Worm (Caenorhabditis elegans): ENCODE results near the gene F32D8.8.

F32D8.8 gene

ce11 chrV:10902682-10903081 is at the start of gene F32D8.8:
Gene F32D8.8 (minus strand): TSS chrV:10902782.
- TF ChIP-seq lsy-2 (tag; optimal IDR thresholded peaks at IDR 0.05) (no peak), nhr-76 (tag; optimal IDR thresholded peaks at IDR 0.05) (no peak), fkh-4 (tag; optimal IDR thresholded peaks at IDR 0.05; ENCODE audit: borderline replicate concordance) (no peak), zip-4 (GFP tag; optimal IDR thresholded peaks at IDR 0.05) (no peak), sox-4 (tag; optimal IDR thresholded peaks at IDR 0.05) (no peak)

- peak; percentile 74 for TF ChIP-seq xbp-1 (tag; optimal IDR thresholded peaks at IDR 0.05)
- peak; percentile 77 for TF ChIP-seq swsn-7 (tag; optimal IDR thresholded peaks at IDR 0.05)
- peak; percentile 77 for TF ChIP-seq rnt-1 (tag; optimal IDR thresholded peaks at IDR 0.05)
- TF ChIP-seq pag-3 (tag; optimal IDR thresholded peaks at IDR 0.05; ENCODE audit: borderline replicate concordance, insufficient read depth): peak; percentile 70
- TF ChIP-seq elt-3 (tag; optimal IDR thresholded peaks at IDR 0.05): peak in 2 of 6 experiments; percentile 39 to 84
- no peak for TF ChIP-seq hpl-2 (GFP tag; optimal IDR thresholded peaks at IDR 0.05)
- peak; percentile 83 for TF ChIP-seq nhr-47 (tag; optimal IDR thresholded peaks at IDR 0.05)
- TF ChIP-seq tlp-1 (tag; optimal IDR thresholded peaks at IDR 0.05): no peak
- TF ChIP-seq lin-13 (GFP tag; optimal IDR thresholded peaks at IDR 0.05): peak; percentile 78
- peak; percentile 59 for TF ChIP-seq ceh-8 (GFP tag; optimal IDR thresholded peaks at IDR 0.05)
- peak; percentile 80 to 81 for TF ChIP-seq lsy-2 (tag; optimal IDR thresholded peaks at IDR 0.05)
- no peak for TF ChIP-seq nhr-28 (tag; optimal IDR thresholded peaks at IDR 0.05)
- TF ChIP-seq unc-86 (tag; optimal IDR thresholded peaks at IDR 0.05): peak; percentile 56
- peak; percentile 47 for TF ChIP-seq fos-1 (tag; optimal IDR thresholded peaks at IDR 0.05)
- peak; percentile 99 for TF ChIP-seq nhr-71 (tag; optimal IDR thresholded peaks at IDR 0.05)
- TF ChIP-seq sox-4 (tag; optimal IDR thresholded peaks at IDR 0.05): no peak
- no peak for TF ChIP-seq nhr-76 (tag; optimal IDR thresholded peaks at IDR 0.05)
- TF ChIP-seq nhr-90 (tag; optimal IDR thresholded peaks at IDR 0.05; ENCODE audit: poor library complexity): peak; percentile 83
- peak; percentile 27 to 66 (median 35) for TF ChIP-seq ceh-82 (tag; optimal IDR thresholded peaks at IDR 0.05)
- TF ChIP-seq nhr-12 (tag; optimal IDR thresholded peaks at IDR 0.05): no peak
- no peak for TF ChIP-seq ces-1 (GFP tag; optimal IDR thresholded peaks at IDR 0.05)
- peak; percentile 21 for TF ChIP-seq zip-4 (GFP tag; optimal IDR thresholded peaks at IDR 0.05)
- no peak for TF ChIP-seq sptf-1 (tag; optimal IDR thresholded peaks at IDR 0.05)
- peak; percentile 81 for TF ChIP-seq lin-39 (tag; optimal IDR thresholded peaks at IDR 0.05)
- peak; percentile 96 for TF ChIP-seq lin-14 (GFP tag; optimal IDR thresholded peaks at IDR 0.05)
- peak; percentile 84 for TF ChIP-seq ztf-4 (tag; optimal IDR thresholded peaks at IDR 0.05)
- TF ChIP-seq zag-1 (tag; optimal IDR thresholded peaks at IDR 0.05): no peak
- no peak for TF ChIP-seq alr-1 (tag; optimal IDR thresholded peaks at IDR 0.05; ENCODE audit: borderline replicate concordance)
- no peak for TF ChIP-seq Y116A8C.19 (tag; optimal IDR thresholded peaks at IDR 0.05; ENCODE audit: borderline replicate concordance)
- TF ChIP-seq snpc-4 (tag; optimal IDR thresholded peaks at IDR 0.05): peak; percentile 71
- peak; percentile 78 for TF ChIP-seq lir-3 (tag; optimal IDR thresholded peaks at IDR 0.05; ENCODE audit: poor library complexity)
- peak; percentile 98 for TF ChIP-seq nhr-85 (tag)
- no peak for TF ChIP-seq aha-1 (tag; optimal IDR thresholded peaks at IDR 0.05)
- 0 out of 2 replicates have a peak, but pooled peaks have one; percentile 17 for TF ChIP-seq ceh-88 (GFP tag; IDR thresholded peaks at IDR 0.05)
- TF ChIP-seq hlh-4 (tag; optimal IDR thresholded peaks at IDR 0.05): no peak
- TF ChIP-seq mdl-1 (tag; optimal IDR thresholded peaks at IDR 0.05): peak in 1 of 2 experiments; percentile 97
- TF ChIP-seq dpl-1 (GFP tag; optimal IDR thresholded peaks at IDR 0.05): peak; percentile 48 to 63 (median 55)
- no peak for TF ChIP-seq fkh-4 (tag; optimal IDR thresholded peaks at IDR 0.05; ENCODE audit: borderline replicate concordance)
- TF ChIP-seq skn-1 (tag; optimal IDR thresholded peaks at IDR 0.05): peak; percentile 35
- no peak for TF ChIP-seq pqm-1 (tag; optimal IDR thresholded peaks at IDR 0.05)
- TF ChIP-seq C34B4.2 (tag; optimal IDR thresholded peaks at IDR 0.05): no peak
- TF ChIP-seq ceh-90 (tag; optimal IDR thresholded peaks at IDR 0.05): no peak
- TF ChIP-seq jun-1 (tag; optimal IDR thresholded peaks at IDR 0.05): peak; percentile 64
- no peak for TF ChIP-seq ets-5 (GFP tag; IDR thresholded peaks at IDR 0.05)
- peak; percentile 72 for TF ChIP-seq irx-1 (tag; optimal IDR thresholded peaks at IDR 0.05)
- peak; percentile 54; the same call in 1 of the 2 replicates for TF ChIP-seq mab-9 (GFP tag; IDR thresholded peaks at IDR 0.05)
- no peak for TF ChIP-seq ceh-63 (GFP tag; optimal IDR thresholded peaks at IDR 0.05)
- TF ChIP-seq aly-2 (tag; optimal IDR thresholded peaks at IDR 0.05): no peak
These were observed 49.2 kb upstream of the F32D8.8 start, which contains the start of gene F17C11.4 for ce11 chrV:10951655-10952278. Gene F17C11.4 (plus strand): TSS chrV:10951860.
